Worm (Caenorhabditis elegans) whole organism, midembryonic: ENCODE results near the gene frpr-8.

Experiments used
- T22C8.4 ChIP-seq: fragments of 200-800 bp; sonication (Bioruptor generic); IDR thresholded peaks from 2 replicates; pipeline ENCODE4 v1.3.6; 2022; ENCODE audit warnings: missing genetic modification characterization, missing compliant biosample characterization
- cog-1 ChIP-seq: sonication (generic microtip); optimal IDR thresholded peaks from 2 replicates; lab custom pipeline; 2016; ENCODE audit warnings: missing genetic modification characterization, missing compliant biosample characterization
- flt-1 ChIP-seq: fragments of 200-800 bp; sonication (Bioruptor generic); IDR thresholded peaks from 2 replicates; pipeline ENCODE4 v1.3.6; 2022; ENCODE audit warnings: missing genetic modification characterization, missing compliant biosample characterization
- klf-2 ChIP-seq: fragments of 200-800 bp; sonication (Bioruptor generic); conservative IDR thresholded peaks from 2 replicates; pipeline ENCODE4 v1.3.6; 2022; ENCODE audit warnings: missing genetic modification reagents, missing genetic modification characterization, missing compliant biosample characterization
- med-1 ChIP-seq: sonication (generic microtip); optimal IDR thresholded peaks from 2 replicates; lab custom pipeline; 2017; ENCODE audit warnings: missing genetic modification characterization, mild to moderate bottlenecking, missing compliant biosample characterization, antibody characterized with exemption, missing genetic modification reagents; ENCODE audit not compliant: insufficient read depth
- ref-1 ChIP-seq: fragments of 200-800 bp; sonication (Bioruptor generic); conservative IDR thresholded peaks from 2 replicates; pipeline ENCODE4 v1.3.6; 2022; ENCODE audit warnings: missing genetic modification reagents, missing genetic modification characterization, missing compliant biosample characterization
- tab-1 ChIP-seq: fragments of 200-800 bp; sonication (Bioruptor generic); IDR thresholded peaks from 2 replicates; pipeline ENCODE4 v1.3.6; 2022; ENCODE audit warnings: missing genetic modification characterization, missing compliant biosample characterization
- ztf-23 ChIP-seq: fragments of 200-800 bp; sonication (Bioruptor generic); IDR thresholded peaks from 2 replicates; pipeline ENCODE4 v1.3.6; 2022; ENCODE audit warnings: missing genetic modification reagents, missing genetic modification characterization, missing compliant biosample characterization
- ztf-29 ChIP-seq: fragments of 200-800 bp; sonication (Bioruptor generic); IDR thresholded peaks from 2 replicates; pipeline ENCODE4 v1.3.6; 2022; ENCODE audit warnings: missing genetic modification reagents, missing genetic modification characterization, missing compliant biosample characterization

DNA sequence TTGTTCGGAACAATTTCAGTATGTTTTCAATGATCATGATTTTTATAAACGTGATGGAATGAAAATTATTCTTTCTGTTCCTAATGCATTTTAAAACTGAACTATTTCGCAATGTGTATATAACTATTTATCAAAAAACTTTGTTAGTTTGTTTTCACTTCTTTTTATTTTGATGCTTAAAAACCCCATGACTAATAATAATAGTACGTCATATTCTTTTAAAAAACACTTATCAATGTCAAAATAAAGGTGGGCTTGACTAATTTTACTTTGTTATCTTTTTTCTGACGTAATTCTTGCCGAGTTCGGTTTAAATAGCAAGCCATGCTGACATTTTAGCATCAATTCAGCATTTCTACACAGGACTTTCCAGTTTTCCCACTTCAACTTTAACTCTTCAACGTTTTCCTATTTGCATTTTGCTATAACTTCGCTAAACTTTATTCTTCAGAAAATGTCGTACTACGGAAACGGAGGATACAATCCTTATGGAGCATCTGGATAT lies 13.6 kb downstream of the frpr-8 start, which contains the start of gene F53A9.1:
- TF ChIP-seq ztf-23 = no peak
- no peak for TF ChIP-seq tab-1 (GFP tag; lab: Robert Waterston, UW)
- no peak for TF ChIP-seq ztf-29 (GFP tag; lab: Robert Waterston, UW)
- TF ChIP-seq T22C8.4 (GFP tag; lab: Robert Waterston, UW) = no peak
- no peak for TF ChIP-seq med-1
- no peak for TF ChIP-seq klf-2 (GFP tag; lab: Robert Waterston, UW)
- TF ChIP-seq flt-1 = no peak
- no peak for TF ChIP-seq ref-1 (GFP tag; lab: Robert Waterston, UW)
- TF ChIP-seq cog-1 (tag; lab: Kevin White, UChicago) = no peak
